Fruit fly (Drosophila melanogaster) whole organism, embryonic: ENCODE data around the gene CG4218.

ENCODE experiments used
- ATbp ChIP-seq: fragments of 200-800 bp; sonication (Bioruptor generic); optimal IDR thresholded peaks from 2 replicates; lab custom pipeline; 2017; ENCODE audit warnings: missing biosample characterization, mild to moderate bottlenecking, missing genetic modification characterization, missing genetic modification reagents
- Atf-2 ChIP-seq: fragments of 200-800 bp; sonication (Bioruptor generic); optimal IDR thresholded peaks from 2 replicates; lab custom pipeline; 2016; ENCODE audit warnings: missing biosample characterization, missing genetic modification characterization
- CG10274 ChIP-seq: fragments of 200-800 bp; sonication (Bioruptor generic); optimal IDR thresholded peaks from 3 replicates; lab custom pipeline; 2017; ENCODE audit warnings: missing biosample characterization, mild to moderate bottlenecking, missing genetic modification characterization
- CG10565 ChIP-seq: fragments of 200-800 bp; sonication (Bioruptor generic); optimal IDR thresholded peaks from 3 replicates; lab custom pipeline; 2016; ENCODE audit warnings: missing biosample characterization, mild to moderate bottlenecking, missing genetic modification characterization
- CG11695 ChIP-seq: fragments of 200-800 bp; sonication (Bioruptor generic); IDR thresholded peaks from 3 replicates; pipeline ENCODE4 v1.3.6; 2022; ENCODE audit warnings: missing biosample characterization, missing genetic modification characterization
- CG13424 ChIP-seq: fragments of 200-800 bp; sonication (Bioruptor generic); optimal IDR thresholded peaks from 2 replicates; lab custom pipeline; 2019; ENCODE audit warnings: missing biosample characterization, mild to moderate bottlenecking, missing genetic modification characterization, moderate library complexity
- CG14441 ChIP-seq: fragments of 200-800 bp; sonication (Bioruptor generic); IDR thresholded peaks from 2 replicates; pipeline ENCODE4 v1.3.6; 2022; ENCODE audit warnings: missing biosample characterization, missing genetic modification characterization
- CG14860 ChIP-seq: fragments of 200-800 bp; sonication (Bioruptor generic); IDR thresholded peaks from 3 replicates; pipeline ENCODE4 v1.3.6; 2022; ENCODE audit warnings: missing biosample characterization, missing genetic modification characterization; ENCODE audit not compliant: partially characterized antibody
- CG15269 ChIP-seq: fragments of 200-800 bp; sonication (Bioruptor generic); optimal IDR thresholded peaks from 2 replicates; lab custom pipeline; 2018; ENCODE audit warnings: missing biosample characterization, mild to moderate bottlenecking, missing genetic modification characterization, moderate library complexity
- CG17612 ChIP-seq: fragments of 200-800 bp; sonication (Bioruptor generic); IDR thresholded peaks from 2 replicates; pipeline ENCODE4 v1.3.6; 2022; ENCODE audit warnings: missing biosample characterization, missing genetic modification characterization
- CG18764 ChIP-seq: fragments of 200-800 bp; sonication (Bioruptor generic); optimal IDR thresholded peaks from 3 replicates; lab custom pipeline; 2016; ENCODE audit warnings: missing biosample characterization, missing genetic modification characterization
- CG2712 ChIP-seq: fragments of 200-800 bp; optimal IDR thresholded peaks from 3 replicates; lab custom pipeline; 2019; ENCODE audit warnings: missing biosample characterization, mild to moderate bottlenecking, missing genetic modification characterization, moderate library complexity
- CG32532 ChIP-seq: fragments of 200-800 bp; sonication (Bioruptor generic); IDR thresholded peaks from 2 replicates; pipeline ENCODE4 v1.3.6; 2022; ENCODE audit warnings: missing biosample characterization, missing genetic modification characterization
- CG34224 ChIP-seq: fragments of 200-800 bp; sonication (Bioruptor generic); IDR thresholded peaks from 3 replicates; pipeline ENCODE4 v1.3.6; 2022; ENCODE audit warnings: missing biosample characterization, missing genetic modification characterization; ENCODE audit not compliant: partially characterized antibody
- CG4328 ChIP-seq: fragments of 200-800 bp; sonication (Bioruptor generic); optimal IDR thresholded peaks from 3 replicates; lab custom pipeline; 2017; ENCODE audit warnings: missing biosample characterization, missing genetic modification reagents, missing genetic modification characterization
- CG43689 ChIP-seq: fragments of 200-800 bp; sonication (Bioruptor generic); IDR thresholded peaks from 2 replicates; pipeline ENCODE4 v1.3.6; 2022; ENCODE audit warnings: missing biosample characterization, missing genetic modification characterization
- CG5180 ChIP-seq: fragments of 200-800 bp; sonication (Bioruptor generic); optimal IDR thresholded peaks from 3 replicates; lab custom pipeline; 2017; ENCODE audit warnings: missing biosample characterization, missing genetic modification characterization, mild to moderate bottlenecking, moderate library complexity, missing genetic modification reagents
- CG6683 ChIP-seq: fragments of 200-800 bp; sonication (Bioruptor generic); optimal IDR thresholded peaks from 2 replicates; lab custom pipeline; 2017; ENCODE audit warnings: missing biosample characterization, mild to moderate bottlenecking, missing genetic modification characterization, missing genetic modification reagents
- CG7745 ChIP-seq: fragments of 200-800 bp; sonication (Bioruptor generic); optimal IDR thresholded peaks from 2 replicates; lab custom pipeline; 2018; ENCODE audit warnings: missing biosample characterization, mild to moderate bottlenecking, missing genetic modification characterization, moderate library complexity
- CG8281 ChIP-seq: fragments of 200-800 bp; sonication (Bioruptor generic); optimal IDR thresholded peaks from 2 replicates; lab custom pipeline; 2018; ENCODE audit warnings: missing biosample characterization, mild to moderate bottlenecking, missing genetic modification characterization, moderate library complexity
- CG8944 ChIP-seq: fragments of 200-800 bp; sonication (Bioruptor generic); optimal IDR thresholded peaks from 3 replicates; lab custom pipeline; 2016; ENCODE audit warnings: missing biosample characterization, missing genetic modification characterization
- CG9727 ChIP-seq: fragments of 200-800 bp; sonication (Bioruptor generic); optimal IDR thresholded peaks from 3 replicates; lab custom pipeline; 2017; ENCODE audit warnings: missing biosample characterization, mild to moderate bottlenecking, missing genetic modification characterization
- D ChIP-seq, 2 experiments: fragments of 200-800 bp in 1 of 2; fragments of >200 bp in 1 of 2; sonication (Bioruptor generic) in 1 of 2; optimal IDR thresholded peaks; 2 replicates in 1 of 2; 3 replicates in 1 of 2; lab custom pipeline; 2017; ENCODE audit warnings: mild to moderate bottlenecking in 1 of 2, missing biosample characterization in 1 of 2, missing genetic modification characterization in 1 of 2, missing genetic modification reagents in 1 of 2
- Deaf1 ChIP-seq: fragments of 200-800 bp; optimal IDR thresholded peaks from 3 replicates; lab custom pipeline; 2019; ENCODE audit warnings: missing biosample characterization, mild to moderate bottlenecking, missing genetic modification characterization, moderate library complexity
- Ets65A ChIP-seq: fragments of 200-800 bp; sonication (Bioruptor generic); peaks from one replicate; lab custom pipeline; 2016; ENCODE audit warnings: missing biosample characterization, missing genetic modification characterization
- Jarid2 ChIP-seq: fragments of 200-800 bp; sonication (Bioruptor generic); optimal IDR thresholded peaks from 3 replicates; lab custom pipeline; 2017; ENCODE audit warnings: mild to moderate bottlenecking, missing biosample characterization, missing genetic modification reagents, missing genetic modification characterization
- Oaz ChIP-seq: fragments of 200-800 bp; sonication (Bioruptor generic); IDR thresholded peaks from 2 replicates; pipeline ENCODE4 v1.3.6; 2022; ENCODE audit warnings: missing biosample characterization, missing genetic modification characterization
- Oli ChIP-seq: fragments of 200-800 bp; sonication (Bioruptor generic); optimal IDR thresholded peaks from 2 replicates; lab custom pipeline; 2018; ENCODE audit warnings: missing biosample characterization, mild to moderate bottlenecking, missing genetic modification characterization, moderate library complexity
- Six4 ChIP-seq: fragments of 200-800 bp; sonication (Bioruptor generic); optimal IDR thresholded peaks from 2 replicates; lab custom pipeline; 2016; ENCODE audit warnings: missing biosample characterization, missing genetic modification characterization
- Usf ChIP-seq: fragments of 200-800 bp; sonication (Bioruptor generic); optimal IDR thresholded peaks from 2 replicates; lab custom pipeline; 2017; ENCODE audit warnings: missing genotype, missing biosample characterization, missing genetic modification characterization
- ato ChIP-seq: fragments of 200-800 bp; sonication (Bioruptor generic); IDR thresholded peaks from 2 replicates; pipeline ENCODE4 v1.3.6; 2022; ENCODE audit warnings: missing biosample characterization, missing genetic modification characterization; ENCODE audit not compliant: partially characterized antibody
- br ChIP-seq: fragments of >200 bp; optimal IDR thresholded peaks from 2 replicates; lab custom pipeline; 2017
- cad ChIP-seq: fragments of >200 bp; optimal IDR thresholded peaks from 2 replicates; lab custom pipeline; 2017; ENCODE audit warnings: missing biosample characterization, missing genetic modification characterization
- corto ChIP-seq: fragments of 200-800 bp; sonication (Bioruptor generic); optimal IDR thresholded peaks from 2 replicates; lab custom pipeline; 2016; ENCODE audit warnings: missing biosample characterization, mild to moderate bottlenecking, missing genetic modification characterization, moderate library complexity
- ems ChIP-seq: fragments of 200-800 bp; sonication (Bioruptor generic); optimal IDR thresholded peaks from 3 replicates; lab custom pipeline; 2016; ENCODE audit warnings: missing biosample characterization, missing genetic modification characterization
- eyg ChIP-seq: fragments of 200-800 bp; sonication (Bioruptor generic); optimal IDR thresholded peaks from 3 replicates; lab custom pipeline; 2016; ENCODE audit warnings: missing biosample characterization, missing genetic modification characterization
- hth ChIP-seq: fragments of >200 bp; optimal IDR thresholded peaks from 2 replicates; lab custom pipeline; 2017; ENCODE audit warnings: inconsistent platforms
- kah ChIP-seq: fragments of 200-800 bp; sonication (Bioruptor generic); optimal IDR thresholded peaks from 2 replicates; lab custom pipeline; 2018; ENCODE audit warnings: missing biosample characterization, mild to moderate bottlenecking, missing genetic modification characterization
- lmd ChIP-seq: fragments of 200-800 bp; sonication (Bioruptor generic); IDR thresholded peaks from 2 replicates; pipeline ENCODE4 v1.3.6; 2022; ENCODE audit warnings: missing biosample characterization, missing genetic modification characterization
- nau ChIP-seq: fragments of 200-800 bp; sonication (Bioruptor generic); optimal IDR thresholded peaks from 3 replicates; lab custom pipeline; 2017; ENCODE audit warnings: missing biosample characterization, mild to moderate bottlenecking, missing genetic modification characterization, missing genetic modification reagents
- otp ChIP-seq: fragments of 200-800 bp; sonication (Bioruptor generic); IDR thresholded peaks from 3 replicates; pipeline ENCODE4, ENCODE4 v1.3.6; 2022; ENCODE audit warnings: missing biosample characterization, missing genetic modification characterization
- pzg ChIP-seq: fragments of 200-800 bp; sonication (Bioruptor generic); optimal IDR thresholded peaks from 3 replicates; lab custom pipeline; 2018; ENCODE audit warnings: missing biosample characterization, mild to moderate bottlenecking, missing genetic modification characterization, moderate library complexity
- rib ChIP-seq: fragments of 200-800 bp; sonication (Bioruptor generic); IDR thresholded peaks from 2 replicates; pipeline ENCODE4 v1.3.6; 2022; ENCODE audit warnings: missing biosample characterization, missing genetic modification characterization
- row ChIP-seq: fragments of 200-800 bp; sonication (Bioruptor generic); IDR thresholded peaks from 3 replicates; pipeline ENCODE4 v1.3.6; 2022; ENCODE audit warnings: missing biosample characterization, missing genetic modification characterization
- sisA ChIP-seq: fragments of 200-800 bp; sonication (Bioruptor generic); IDR thresholded peaks from 2 replicates; pipeline ENCODE4 v1.3.6; 2022; ENCODE audit warnings: missing biosample characterization, missing genetic modification characterization
- sqz ChIP-seq: fragments of 200-800 bp; sonication (Bioruptor generic); optimal IDR thresholded peaks from 3 replicates; lab custom pipeline; 2018; ENCODE audit warnings: missing biosample characterization, mild to moderate bottlenecking, missing genetic modification characterization
- tll ChIP-seq, 2 experiments: fragments of 200-800 bp in 1 of 2; fragments of >200 bp in 1 of 2; sonication (Bioruptor generic) in 1 of 2; optimal IDR thresholded peaks; 2 replicates each; lab custom pipeline; 2017 to 2019; ENCODE audit warnings: missing biosample characterization in 2 of 2, missing genetic modification characterization in 2 of 2, mild to moderate bottlenecking in 1 of 2, moderate library complexity in 1 of 2
- unpg ChIP-seq: fragments of 200-800 bp; sonication (Bioruptor generic); optimal IDR thresholded peaks from 3 replicates; lab custom pipeline; 2018; ENCODE audit warnings: missing biosample characterization, mild to moderate bottlenecking, missing genetic modification characterization, moderate library complexity
- zen ChIP-seq: fragments of 200-800 bp; sonication (Bioruptor generic); optimal IDR thresholded peaks from 3 replicates; lab custom pipeline; 2018; ENCODE audit warnings: missing biosample characterization, mild to moderate bottlenecking, missing genetic modification characterization, moderate library complexity

CG4218 gene

DNA sequence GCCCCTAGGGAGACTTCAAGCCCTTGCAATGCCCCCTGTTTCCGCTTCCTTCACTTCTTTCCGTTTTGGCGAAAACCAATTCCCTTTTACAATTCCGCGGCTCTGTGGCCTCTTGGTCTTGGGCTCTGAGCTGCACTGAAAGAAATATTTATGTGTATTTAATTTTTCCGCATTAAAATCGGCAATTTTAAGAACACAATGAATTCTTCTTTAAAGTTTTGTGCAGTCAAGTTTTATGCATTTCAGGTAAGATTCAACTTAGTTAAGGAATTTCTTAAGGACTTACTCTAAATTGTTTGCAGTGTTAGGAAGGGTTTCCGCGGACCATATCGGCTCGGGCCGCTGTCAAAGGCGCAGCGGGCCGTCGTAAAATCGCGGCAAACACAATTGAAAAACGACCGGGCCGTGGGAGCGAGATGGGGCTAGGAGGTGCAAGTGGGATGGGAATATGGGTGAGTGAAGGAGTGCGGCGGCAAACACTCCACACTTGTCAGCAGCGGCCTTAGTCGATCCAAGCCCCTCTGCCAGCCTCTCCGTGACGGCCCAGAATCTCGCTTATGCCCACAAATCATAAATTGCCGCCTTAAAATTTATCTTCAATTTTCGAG lies 3.3 kb upstream of the CG4218 start (continued):
- no peak for TF ChIP-seq CG34224 (GFP tag; lab: Robert Waterston, UW)
- TF ChIP-seq D (optimal IDR thresholded peaks at IDR 0.05; lab: Kevin White, UChicago) = no peak
- peak; percentile 56 for TF ChIP-seq D (GFP tag; optimal IDR thresholded peaks at IDR 0.05; lab: Kevin White, UChicago)
- peak; percentile 93 for TF ChIP-seq corto (GFP tag; lab: Kevin White, UChicago)
- 0 out of 2 replicates have a peak, but pooled peaks have one; percentile 41 for TF ChIP-seq CG14441
- no peak for TF ChIP-seq br
- TF ChIP-seq lmd = peak; percentile 30; the same call in 1 of the 2 replicates
- peak in 1 of 2 experiments; percentile 8 for TF ChIP-seq tll (GFP tag; optimal IDR thresholded peaks at IDR 0.05; lab: Kevin White, UChicago)
- peak; percentile 67 for TF ChIP-seq Oli (tag; lab: Kevin White, UChicago)
- peak; percentile 83 for TF ChIP-seq Ets65A
- no peak for TF ChIP-seq otp (GFP tag; lab: Robert Waterston, UW)
- peak; percentile 22 for TF ChIP-seq Jarid2
- peak; percentile 23 for TF ChIP-seq Usf (GFP tag; lab: Kevin White, UChicago)
- TF ChIP-seq Oaz (GFP tag; lab: Robert Waterston, UW) = no peak
- TF ChIP-seq ato (GFP tag; lab: Robert Waterston, UW) = no peak
- TF ChIP-seq nau = peak; percentile 15
- TF ChIP-seq CG8944 (GFP tag; lab: Kevin White, UChicago) = peak; percentile 54
- no peak for TF ChIP-seq CG17612 (GFP tag; lab: Robert Waterston, UW)
- TF ChIP-seq rib (GFP tag; lab: Robert Waterston, UW) = no peak
- peak; percentile 61 for TF ChIP-seq CG15269
- TF ChIP-seq CG7745 (tag; lab: Kevin White, UChicago) = no peak
- no peak for TF ChIP-seq CG10565 (GFP tag; lab: Kevin White, UChicago)
- TF ChIP-seq eyg (GFP tag; lab: Kevin White, UChicago) = peak; percentile 30
- no peak for TF ChIP-seq CG43689 (GFP tag; lab: Robert Waterston, UW)
- peak; percentile 78 for TF ChIP-seq CG2712 (tag; lab: Kevin White, UChicago)
- TF ChIP-seq row = peak; percentile 63
- no peak for TF ChIP-seq hth (lab: Kevin White, UChicago)
- TF ChIP-seq Six4 (GFP tag; lab: Kevin White, UChicago) = peak; percentile 56
- no peak for TF ChIP-seq CG10274 (GFP tag; lab: Kevin White, UChicago)
- TF ChIP-seq CG11695 (GFP tag; lab: Robert Waterston, UW) = peak; percentile 59
- TF ChIP-seq zen (tag; lab: Kevin White, UChicago) = peak; percentile 85
- peak; percentile 20 for TF ChIP-seq Deaf1 (tag; lab: Kevin White, UChicago)
- TF ChIP-seq sisA (GFP tag; lab: Robert Waterston, UW) = no peak
- TF ChIP-seq CG9727 = peak; percentile 85
- no peak for TF ChIP-seq CG6683 (GFP tag; lab: Kevin White, UChicago)
- TF ChIP-seq CG14860 (GFP tag; lab: Robert Waterston, UW) = no peak
- TF ChIP-seq CG4328 (GFP tag; lab: Kevin White, UChicago) = no peak
- TF ChIP-seq ATbp (GFP tag; lab: Kevin White, UChicago) = peak; percentile 63
- peak; percentile 42 for TF ChIP-seq ems
- TF ChIP-seq pzg (GFP tag; lab: Kevin White, UChicago) = no peak
- TF ChIP-seq CG18764 (GFP tag; lab: Kevin White, UChicago) = peak; percentile 8
- peak; percentile 56 for TF ChIP-seq CG13424 (tag; lab: Kevin White, UChicago)
- peak; percentile 22 for TF ChIP-seq sqz (GFP tag; lab: Kevin White, UChicago)
- TF ChIP-seq CG8281 (tag; lab: Kevin White, UChicago) = no peak
- no peak for TF ChIP-seq CG5180
- TF ChIP-seq kah (GFP tag; lab: Kevin White, UChicago) = no peak
- peak; percentile 33; the same call in 1 of the 2 replicates for TF ChIP-seq CG32532 (GFP tag; lab: Robert Waterston, UW)
- TF ChIP-seq unpg (GFP tag; lab: Kevin White, UChicago) = peak; percentile 77
- peak; percentile 71 for TF ChIP-seq Atf-2 (GFP tag; lab: Kevin White, UChicago)
- TF ChIP-seq cad (GFP tag; lab: Kevin White, UChicago) = no peak
